Worm (Caenorhabditis elegans): ENCODE measurements around the gene C06A8.6.

Gene C06A8.6

DNA sequence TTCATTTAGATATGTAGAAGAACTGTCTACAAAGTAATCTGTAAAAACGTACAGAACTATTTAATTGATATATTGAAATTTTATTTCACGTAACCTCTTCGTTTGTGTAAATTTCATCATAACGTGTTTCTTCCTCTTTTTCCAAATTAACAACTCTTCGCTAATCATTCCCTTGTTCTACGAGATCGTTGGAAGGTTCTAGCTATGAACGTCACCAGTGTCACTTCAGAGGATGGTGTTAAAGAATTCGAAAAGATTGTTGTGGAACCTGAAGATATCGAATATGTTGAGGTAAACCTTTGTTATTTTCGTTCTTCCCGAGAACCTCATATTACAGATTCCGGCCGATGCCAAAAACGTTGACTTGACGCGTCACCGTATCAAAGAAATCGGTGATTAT, at the start of gene C06A8.6:
Gene C06A8.6 (plus strand): TSS at position 89 of the 400 bp plus-strand sequence.
- TF ChIP-seq tab-1 (GFP tag; IDR thresholded peaks at IDR 0.05) (no peak), ztf-23 (GFP tag; IDR thresholded peaks at IDR 0.05) (no peak), flt-1 (GFP tag; IDR thresholded peaks at IDR 0.05) (no peak), ztf-29 (GFP tag; IDR thresholded peaks at IDR 0.05) (no peak), T22C8.4 (GFP tag; IDR thresholded peaks at IDR 0.05) (no peak), klf-2 (GFP tag; conservative IDR thresholded peaks at IDR 0.05) (no peak), cog-1 (tag; optimal IDR thresholded peaks at IDR 0.05) (no peak), ref-1 (GFP tag; conservative IDR thresholded peaks at IDR 0.05) (no peak), med-1 (GFP tag; optimal IDR thresholded peaks at IDR 0.05; ENCODE audit: insufficient read depth) (no peak)

DNA sequence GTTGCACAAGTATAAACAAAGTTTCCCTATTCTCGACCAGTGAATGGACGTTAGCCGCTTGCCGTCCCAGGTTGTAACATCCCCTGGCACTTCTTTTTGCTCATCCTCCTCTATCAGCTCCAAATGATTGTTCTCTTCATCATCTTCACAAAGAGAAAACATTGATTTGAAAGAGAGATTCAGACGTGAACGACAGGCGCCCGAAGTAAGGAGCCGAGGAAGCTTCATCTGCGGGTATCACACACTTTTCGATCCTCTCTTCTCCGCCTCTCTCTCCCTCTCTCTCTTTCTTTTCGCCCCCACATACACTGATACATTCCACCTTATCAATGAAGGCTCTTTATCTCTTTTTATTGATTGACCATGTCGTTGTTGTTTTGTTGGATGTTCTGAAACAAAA, 49.5 kb upstream of the C06A8.6 start:
- TF ChIP-seq klf-2 (GFP tag; conservative IDR thresholded peaks at IDR 0.05) (no peak), ztf-29 (GFP tag; IDR thresholded peaks at IDR 0.05) (no peak), ztf-23 (GFP tag; IDR thresholded peaks at IDR 0.05) (no peak), cog-1 (tag; optimal IDR thresholded peaks at IDR 0.05) (no peak), T22C8.4 (GFP tag; IDR thresholded peaks at IDR 0.05) (no peak), ref-1 (GFP tag; conservative IDR thresholded peaks at IDR 0.05) (no peak), med-1 (GFP tag; optimal IDR thresholded peaks at IDR 0.05; ENCODE audit: insufficient read depth) (no peak), flt-1 (GFP tag; IDR thresholded peaks at IDR 0.05) (no peak), tab-1 (GFP tag; IDR thresholded peaks at IDR 0.05) (no peak)

DNA sequence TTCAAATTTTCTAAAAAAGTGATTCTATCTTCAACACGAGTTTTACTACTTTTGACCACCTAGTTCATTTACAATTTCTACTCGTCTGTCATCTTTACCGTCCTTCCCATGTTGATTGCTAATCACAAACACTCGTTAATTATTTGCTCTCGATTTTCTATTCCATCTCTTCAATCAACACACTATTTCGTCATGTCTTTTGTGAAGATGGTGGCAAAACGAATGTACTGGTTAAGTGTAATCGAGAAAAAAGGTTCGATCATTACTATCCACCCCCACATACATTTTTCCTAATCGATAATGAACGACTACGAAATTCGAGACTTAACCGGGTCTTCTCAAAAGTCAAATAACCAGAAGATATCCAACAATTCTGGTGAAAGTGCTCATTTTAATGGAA, 47.7 kb upstream of the C06A8.6 start, which contains the start of gene cpna-2:
Gene cpna-2 (plus strand): TSS at position 301 of the 400 bp plus-strand sequence.
- TF ChIP-seq ref-1 (GFP tag; conservative IDR thresholded peaks at IDR 0.05) (no peak), klf-2 (GFP tag; conservative IDR thresholded peaks at IDR 0.05) (no peak), flt-1 (GFP tag; IDR thresholded peaks at IDR 0.05) (no peak)

DNA sequence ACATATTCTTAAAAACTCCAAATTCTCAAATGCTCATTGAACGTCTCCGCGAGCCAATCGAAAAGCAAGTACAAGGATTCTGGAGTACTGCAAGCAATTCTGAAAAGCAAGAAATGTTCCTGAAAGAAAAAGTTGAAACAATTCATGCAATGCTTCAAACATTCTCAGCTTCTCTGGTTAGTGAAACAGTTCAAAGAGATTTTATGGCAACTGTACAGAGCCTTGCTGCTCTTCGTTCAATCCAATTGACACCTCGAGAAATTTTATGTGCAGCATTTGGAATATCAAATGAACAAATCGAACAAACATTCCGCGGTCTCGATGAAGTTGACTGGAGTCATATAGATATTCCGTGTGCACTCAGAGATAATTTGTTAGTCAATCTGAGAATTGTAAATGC, 35.6 kb upstream of the C06A8.6 start:
- no peak for TF ChIP-seq flt-1 (GFP tag; IDR thresholded peaks at IDR 0.05)
- TF ChIP-seq cog-1 (tag; optimal IDR thresholded peaks at IDR 0.05) = no peak
- no peak for TF ChIP-seq ztf-29 (GFP tag; IDR thresholded peaks at IDR 0.05)
- no peak for TF ChIP-seq ztf-23 (GFP tag; IDR thresholded peaks at IDR 0.05)
- no peak for TF ChIP-seq T22C8.4 (GFP tag; IDR thresholded peaks at IDR 0.05)
- TF ChIP-seq med-1 (GFP tag; optimal IDR thresholded peaks at IDR 0.05; ENCODE audit: insufficient read depth) = no peak
- TF ChIP-seq klf-2 (GFP tag; conservative IDR thresholded peaks at IDR 0.05) = no peak
- no peak for TF ChIP-seq tab-1 (GFP tag; IDR thresholded peaks at IDR 0.05)

DNA sequence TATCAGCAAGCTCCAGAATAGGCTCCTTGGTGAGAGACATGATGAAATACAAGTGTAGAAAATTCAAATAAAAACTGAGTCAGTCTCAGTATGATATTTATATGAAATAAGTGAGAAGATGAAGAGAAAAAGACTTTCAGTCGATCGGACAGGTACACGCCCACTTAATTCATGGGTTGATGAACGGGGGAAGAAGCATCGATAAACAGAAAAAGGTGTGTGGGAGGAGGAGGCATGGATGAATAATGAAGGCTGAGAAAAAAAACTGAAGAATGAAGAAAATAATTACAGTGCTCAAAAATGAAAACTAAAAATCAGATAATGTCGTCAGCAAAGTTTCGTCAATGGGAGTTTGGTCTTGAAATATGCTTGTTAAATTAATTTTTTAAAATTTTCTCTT, 18.8 kb upstream of the C06A8.6 start, which contains the start of gene trx-1:
Gene trx-1 (minus strand): TSS at position 101 of the 400 bp plus-strand sequence.
- TF ChIP-seq med-1 (GFP tag; optimal IDR thresholded peaks at IDR 0.05; ENCODE audit: insufficient read depth) = no peak
- no peak for TF ChIP-seq cog-1 (tag; optimal IDR thresholded peaks at IDR 0.05)
- TF ChIP-seq T22C8.4 (GFP tag; IDR thresholded peaks at IDR 0.05) = no peak

DNA sequence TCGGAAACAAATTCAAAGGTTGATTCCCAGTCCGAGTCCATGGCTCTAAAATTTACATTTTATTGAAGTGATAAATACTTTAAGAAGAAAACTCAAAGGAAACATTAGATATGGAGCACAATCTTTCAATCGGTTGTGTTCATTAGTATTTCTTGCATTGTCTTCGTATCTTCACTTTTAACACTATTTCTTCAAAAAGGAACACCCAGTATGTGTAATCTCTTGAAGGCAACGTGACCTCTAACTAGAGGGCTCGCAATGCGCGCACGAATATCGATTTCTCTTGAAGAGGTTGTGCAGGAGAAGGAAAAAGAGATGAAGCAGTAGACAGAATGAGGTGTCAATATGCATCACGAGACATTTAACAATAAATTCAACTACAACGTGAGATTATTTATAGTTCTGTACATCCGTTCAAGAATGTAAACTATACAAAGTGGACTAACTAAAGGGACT, 17.2 kb upstream of the C06A8.6 start, which contains the start of the genes B0228.6 and B0228.1:
Gene B0228.6 (minus strand): TSS at position 51 of the 456 bp plus-strand sequence.
Gene B0228.1 (plus strand): TSS at position 228 of the 456 bp plus-strand sequence.
- no peak for TF ChIP-seq ztf-23 (GFP tag; IDR thresholded peaks at IDR 0.05)
- TF ChIP-seq tab-1 (GFP tag; IDR thresholded peaks at IDR 0.05) = no peak
- peak; percentile 78 for TF ChIP-seq T22C8.4 (GFP tag; IDR thresholded peaks at IDR 0.05)
- TF ChIP-seq flt-1 (GFP tag; IDR thresholded peaks at IDR 0.05) = no peak
- no peak for TF ChIP-seq cog-1 (tag; optimal IDR thresholded peaks at IDR 0.05)

DNA sequence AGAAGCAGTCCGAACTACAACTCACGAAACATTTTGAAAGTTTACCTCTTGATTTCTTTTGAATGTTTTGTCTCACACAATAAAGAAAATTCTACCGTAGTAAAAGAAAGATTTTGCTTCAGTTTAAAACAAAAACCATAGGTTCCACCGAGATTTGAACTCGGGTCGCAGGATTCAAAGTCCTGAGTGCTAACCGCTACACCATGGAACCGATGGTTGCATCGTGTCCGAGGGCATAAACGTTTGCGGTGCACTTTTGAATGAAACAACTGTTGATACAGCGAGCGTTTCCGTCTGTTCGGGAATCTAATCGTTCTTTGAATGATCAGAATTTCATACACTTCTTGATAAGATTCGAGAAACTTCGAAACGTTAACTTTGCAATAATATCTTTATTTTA, 15.5 kb upstream of the C06A8.6 start:
- TF ChIP-seq T22C8.4 (GFP tag; IDR thresholded peaks at IDR 0.05) (peak; percentile 27; the same call in 1 of the 2 replicates), ztf-23 (GFP tag; IDR thresholded peaks at IDR 0.05) (0 out of 2 replicates have a peak, but pooled peaks have one; percentile 64), ref-1 (GFP tag; conservative IDR thresholded peaks at IDR 0.05) (peak; percentile 47; the same call in 1 of the 2 replicates), flt-1 (GFP tag; IDR thresholded peaks at IDR 0.05) (peak; percentile 80), med-1 (GFP tag; optimal IDR thresholded peaks at IDR 0.05; ENCODE audit: insufficient read depth) (no peak)

DNA sequence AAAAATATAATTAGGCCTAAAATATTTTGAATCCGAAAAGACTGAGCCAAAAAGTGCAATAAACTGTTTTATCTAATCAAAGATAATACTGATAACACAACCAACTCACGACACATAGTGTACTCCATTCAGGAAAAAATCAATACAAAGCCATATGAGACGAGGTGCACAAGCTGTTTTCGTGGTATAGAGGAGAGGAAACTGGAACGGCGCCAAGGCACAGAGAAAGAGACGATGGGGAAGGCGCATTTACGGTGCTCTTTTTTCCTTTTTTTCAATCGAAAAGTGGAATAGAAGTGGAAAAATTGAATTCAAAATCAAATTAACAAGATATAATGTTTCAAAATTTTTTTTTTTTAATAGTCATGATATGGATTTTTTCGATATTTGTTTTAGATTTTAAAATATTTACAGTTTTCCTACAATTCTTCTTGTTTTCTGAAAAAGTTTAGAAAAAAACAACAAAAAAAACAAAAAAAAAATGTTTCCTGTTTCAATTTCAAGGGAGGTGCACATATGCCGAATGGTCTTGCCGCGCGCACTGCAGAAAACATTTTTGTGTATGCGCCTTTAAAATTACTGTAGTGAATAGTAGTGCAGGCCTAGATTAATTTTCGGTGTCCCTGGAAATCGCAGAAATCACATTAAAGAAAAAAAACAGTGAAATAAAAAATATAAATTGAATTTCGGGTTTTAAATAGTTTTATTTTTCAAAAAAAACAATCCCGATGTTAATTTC, 13.7 kb upstream of the C06A8.6 start, which contains the start of gene B0228.7:
Gene B0228.7 (minus strand): TSS at position 627 of the 739 bp plus-strand sequence.
- TF ChIP-seq flt-1 (GFP tag; IDR thresholded peaks at IDR 0.05) (no peak), med-1 (GFP tag; optimal IDR thresholded peaks at IDR 0.05; ENCODE audit: insufficient read depth) (no peak), cog-1 (tag; optimal IDR thresholded peaks at IDR 0.05) (no peak), ztf-23 (GFP tag; IDR thresholded peaks at IDR 0.05) (no peak), T22C8.4 (GFP tag; IDR thresholded peaks at IDR 0.05) (no peak), klf-2 (GFP tag; conservative IDR thresholded peaks at IDR 0.05) (no peak)

DNA sequence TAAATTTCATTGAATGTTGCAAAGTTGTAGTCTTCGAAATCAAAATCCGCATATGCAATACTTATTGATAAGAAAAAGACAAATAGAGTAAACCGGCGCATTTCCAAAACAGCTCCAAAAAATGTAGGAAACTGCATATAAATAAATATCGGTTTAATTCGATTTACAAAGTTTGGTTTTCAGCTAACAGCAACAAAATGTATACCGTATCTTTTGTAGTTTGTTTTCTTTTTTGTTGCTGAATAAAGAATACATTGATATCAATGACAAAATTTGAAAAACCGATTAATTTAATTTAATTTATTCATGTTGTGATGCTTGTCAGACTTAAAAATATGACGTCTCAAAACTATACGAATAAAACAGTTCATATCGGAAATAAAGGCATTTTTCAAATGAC, 10.9 kb upstream of the C06A8.6 start, which contains the start of gene B0228.8:
Gene B0228.8 (minus strand): TSS at position 101 of the 400 bp plus-strand sequence.
- TF ChIP-seq T22C8.4 (GFP tag; IDR thresholded peaks at IDR 0.05) (no peak), tab-1 (GFP tag; IDR thresholded peaks at IDR 0.05) (no peak), klf-2 (GFP tag; conservative IDR thresholded peaks at IDR 0.05) (no peak), med-1 (GFP tag; optimal IDR thresholded peaks at IDR 0.05; ENCODE audit: insufficient read depth) (no peak), flt-1 (GFP tag; IDR thresholded peaks at IDR 0.05) (no peak), ztf-29 (GFP tag; IDR thresholded peaks at IDR 0.05) (no peak), ztf-23 (GFP tag; IDR thresholded peaks at IDR 0.05) (no peak), cog-1 (tag; optimal IDR thresholded peaks at IDR 0.05) (no peak), ref-1 (GFP tag; conservative IDR thresholded peaks at IDR 0.05) (no peak)

DNA sequence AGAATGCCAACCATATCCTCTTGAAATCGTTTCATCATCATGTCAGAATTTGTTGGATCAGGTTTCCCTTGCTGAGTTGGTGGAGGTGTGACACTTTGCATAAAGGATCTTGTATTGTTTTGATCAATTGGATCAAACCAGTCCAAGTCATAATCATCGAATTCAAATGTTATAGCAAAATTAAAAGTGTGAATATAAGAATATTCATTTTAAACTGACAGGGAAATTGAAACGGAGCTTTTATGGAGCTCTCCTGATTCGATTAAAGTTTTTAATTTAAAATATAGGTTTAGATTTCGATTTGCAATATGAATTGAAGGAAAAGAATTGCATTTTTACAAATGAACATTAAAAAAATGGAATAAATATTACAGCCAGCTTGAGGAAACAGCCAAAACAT, 8.7 kb upstream of the C06A8.6 start, which contains the start of gene B0228.9:
Gene B0228.9 (minus strand): TSS at position 101 of the 400 bp plus-strand sequence.
- no peak for TF ChIP-seq ref-1 (GFP tag; conservative IDR thresholded peaks at IDR 0.05)
- no peak for TF ChIP-seq med-1 (GFP tag; optimal IDR thresholded peaks at IDR 0.05; ENCODE audit: insufficient read depth)
- no peak for TF ChIP-seq T22C8.4 (GFP tag; IDR thresholded peaks at IDR 0.05)
- no peak for TF ChIP-seq ztf-23 (GFP tag; IDR thresholded peaks at IDR 0.05)
